Worm (Caenorhabditis elegans) whole organism, early embryonic: Measurements from ENCODE around the gene F44E5.15.

Experiments
- B0310.2 ChIP-seq: sonication (generic microtip); optimal IDR thresholded peaks from 2 replicates; lab custom pipeline; 2016; ENCODE audit warnings: mild to moderate bottlenecking, missing genetic modification characterization, missing compliant biosample characterization
- F13C5.2 ChIP-seq: sonication (generic microtip); optimal IDR thresholded peaks from 2 replicates; lab custom pipeline; 2017; ENCODE audit warnings: mild to moderate bottlenecking, missing genetic modification characterization, inconsistent platforms, missing compliant biosample characterization
- aly-1 ChIP-seq: sonication (generic microtip); optimal IDR thresholded peaks from 2 replicates; lab custom pipeline; 2016; ENCODE audit warnings: missing genetic modification characterization, missing compliant biosample characterization
- ama-1 ChIP-seq: fragments of 150-350 bp; optimal IDR thresholded peaks from 2 replicates; lab custom pipeline; 2014
- ceh-36 ChIP-seq: sonication (generic microtip); optimal IDR thresholded peaks from 2 replicates; lab custom pipeline; 2016; ENCODE audit warnings: missing genetic modification characterization, inconsistent platforms, missing compliant biosample characterization
- hmbx-1 ChIP-seq: sonication (generic microtip); optimal IDR thresholded peaks from 2 replicates; lab custom pipeline; 2016; ENCODE audit warnings: mild to moderate bottlenecking, missing genetic modification characterization, missing compliant biosample characterization
- hmg-4 ChIP-seq: fragments of 200-800 bp; sonication (Bioruptor generic); optimal IDR thresholded peaks from 2 replicates; lab custom pipeline; 2018; ENCODE audit warnings: mild to moderate bottlenecking, missing genetic modification characterization, missing compliant biosample characterization
- pes-1 ChIP-seq: fragments of 200-800 bp; sonication (Bioruptor generic); IDR thresholded peaks from 2 replicates; pipeline ENCODE4 v1.3.6; 2022; ENCODE audit warnings: missing genetic modification reagents, missing genetic modification characterization, missing compliant biosample characterization
- scrt-1 ChIP-seq: fragments of 200-800 bp; sonication (Bioruptor generic); IDR thresholded peaks from 2 replicates; pipeline ENCODE4 v1.3.6; 2022; ENCODE audit warnings: missing genetic modification characterization, missing compliant biosample characterization
- sea-1 ChIP-seq: fragments of 200-800 bp; sonication (Bioruptor generic); conservative IDR thresholded peaks from 2 replicates; pipeline ENCODE4 v1.3.6; 2022; ENCODE audit warnings: missing genetic modification characterization, missing compliant biosample characterization
- tbx-37 ChIP-seq: fragments of 200-800 bp; sonication (Bioruptor generic); conservative IDR thresholded peaks from 2 replicates; pipeline ENCODE4 v1.3.6; 2022; ENCODE audit warnings: missing genetic modification reagents, missing genetic modification characterization, missing compliant biosample characterization
- tra-4 ChIP-seq: sonication (generic microtip); optimal IDR thresholded peaks from 2 replicates; lab custom pipeline; 2017; ENCODE audit warnings: missing genetic modification characterization, missing compliant biosample characterization

F44E5.15 gene

DNA sequence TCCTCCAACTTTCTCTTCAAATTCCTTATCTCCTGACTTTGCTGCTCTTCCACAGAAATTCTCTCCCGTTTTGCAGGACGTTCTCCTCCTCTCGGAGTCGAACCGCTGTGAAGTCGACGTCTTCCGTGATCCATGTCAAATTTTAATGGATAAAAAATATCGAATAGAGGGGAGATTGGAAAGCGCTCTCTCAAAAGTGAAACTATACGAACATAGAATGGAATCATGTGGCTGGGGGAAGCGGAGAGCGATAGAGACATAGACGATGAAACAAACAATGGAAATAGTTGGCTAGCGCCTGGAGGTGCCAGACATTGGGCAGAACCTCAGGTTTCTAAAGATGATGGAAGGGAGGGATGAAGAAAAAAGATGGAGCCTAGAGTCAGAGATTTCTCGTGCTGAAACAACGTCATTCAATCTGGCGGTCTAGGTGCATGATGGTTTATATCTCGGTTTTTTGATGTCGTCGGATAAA, 41.5 kb downstream of the F44E5.15 start, which contains the start of gene F43G6.8:
Gene F43G6.8, minus strand, starts transcription at position 198 of the 475 bp plus-strand sequence.
- TF ChIP-seq sea-1 (GFP tag; lab: Robert Waterston, UW) (no peak), hmg-4 (GFP tag; lab: Kevin White, UChicago) (peak; percentile 37)

ce11 chrII:11816014-11816413, 43.5 kb downstream of the F44E5.15 start:
- TF ChIP-seq ama-1 (lab: Kevin White, UChicago) (no peak), tbx-37 (GFP tag; lab: Robert Waterston, UW) (no peak), tra-4 (tag; lab: Kevin White, UChicago) (no peak), sea-1 (GFP tag; lab: Robert Waterston, UW) (no peak), hmg-4 (GFP tag; lab: Kevin White, UChicago) (no peak), hmbx-1 (tag; lab: Kevin White, UChicago) (no peak), aly-1 (tag; lab: Kevin White, UChicago) (no peak), ceh-36 (tag; lab: Kevin White, UChicago) (no peak), scrt-1 (GFP tag; lab: Robert Waterston, UW) (no peak), F13C5.2 (no peak)

DNA sequence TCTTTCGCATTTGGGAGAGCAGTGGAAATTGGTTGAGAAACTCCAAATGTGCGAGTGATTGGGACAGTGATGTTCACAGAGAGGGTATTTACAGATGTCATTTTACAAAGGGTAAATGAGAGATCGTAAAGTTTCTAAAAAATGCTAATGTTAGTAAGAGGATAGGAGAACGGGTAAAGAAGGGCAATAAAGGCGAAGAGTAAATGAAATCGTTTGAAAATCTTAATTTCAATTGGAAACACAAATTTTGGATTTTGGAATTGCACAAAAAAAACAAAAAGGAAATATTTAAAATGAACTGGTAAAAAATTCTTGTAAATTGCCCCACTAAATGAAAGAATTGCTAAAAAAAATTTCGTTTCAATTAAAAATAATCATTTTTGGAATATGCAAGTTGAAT, 44.0 kb downstream of the F44E5.15 start, which contains the start of gene pap-3:
Gene pap-3, minus strand, starts transcription at position 101 of the 400 bp plus-strand sequence.
- no peak for TF ChIP-seq pes-1 (GFP tag; lab: Robert Waterston, UW)

DNA sequence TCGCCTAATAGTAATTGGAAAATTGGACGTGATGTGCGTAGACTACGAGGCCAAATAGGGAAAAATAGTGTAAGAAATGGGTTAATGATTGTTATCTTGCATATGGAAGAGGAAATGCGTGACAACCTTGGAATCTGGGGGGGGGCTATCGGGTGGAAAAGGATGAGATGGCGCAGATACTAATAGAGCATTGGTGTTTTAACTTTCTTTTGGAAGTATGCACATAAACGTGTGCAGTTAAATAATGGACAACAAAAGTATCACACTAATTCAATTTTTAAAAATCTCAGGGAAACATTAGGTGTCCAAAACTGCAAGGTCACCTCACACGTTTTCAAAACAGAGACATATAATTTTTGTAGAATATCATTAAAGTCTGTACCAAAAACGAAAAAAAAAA, 47.4 kb downstream of the F44E5.15 start, which contains the start of gene Y6D1A.2:
Gene Y6D1A.2, minus strand, starts transcription at position 101 of the 400 bp plus-strand sequence.
- TF ChIP-seq ama-1 (lab: Kevin White, UChicago): no peak
- no peak for TF ChIP-seq pes-1 (GFP tag; lab: Robert Waterston, UW)
- no peak for TF ChIP-seq scrt-1 (GFP tag; lab: Robert Waterston, UW)
- TF ChIP-seq tra-4 (tag; lab: Kevin White, UChicago): no peak
- TF ChIP-seq B0310.2: no peak
- TF ChIP-seq aly-1 (tag; lab: Kevin White, UChicago): no peak
- TF ChIP-seq ceh-36 (tag; lab: Kevin White, UChicago): no peak
- TF ChIP-seq hmg-4 (GFP tag; lab: Kevin White, UChicago): no peak
- TF ChIP-seq tbx-37 (GFP tag; lab: Robert Waterston, UW): no peak
- TF ChIP-seq sea-1 (GFP tag; lab: Robert Waterston, UW): no peak
